Fruit fly (Drosophila melanogaster): Measurements from ENCODE around the gene CG32202.
A peak's percentile ranks its signal among the peaks of the same experiment; 100 is the strongest.

The CG32202 gene

dm6 chr3L:18633084-18633483 is 48.9 kb upstream of the CG32202 start:
- TF ChIP-seq Rel (GFP tag; optimal IDR thresholded peaks at IDR 0.05) (no peak), Rel (tag; optimal IDR thresholded peaks at IDR 0.05) (peak; percentile 55), Vsx2 (GFP tag; optimal IDR thresholded peaks at IDR 0.05; ENCODE audit: partially characterized antibody) (peak; percentile 17), pan (optimal IDR thresholded peaks at IDR 0.05) (no peak)

- TF ChIP-seq OdsH (GFP tag; optimal IDR thresholded peaks at IDR 0.05) (peak; percentile 11), Rel (GFP tag; optimal IDR thresholded peaks at IDR 0.05) (no peak), Rel (tag; optimal IDR thresholded peaks at IDR 0.05) (peak; percentile 91), Hnf4 (GFP tag; optimal IDR thresholded peaks at IDR 0.05) (no peak), Jra (GFP tag; optimal IDR thresholded peaks at IDR 0.05) (no peak), foxo (GFP tag; optimal IDR thresholded peaks at IDR 0.05) (peak in 1 of 2 experiments; percentile 2), CG32264 (GFP tag; optimal IDR thresholded peaks at IDR 0.05) (no peak), dl (GFP tag; optimal IDR thresholded peaks at IDR 0.05; ENCODE audit: insufficient read depth in 1 of 2, partially characterized antibody in 2 of 2) (peak in 1 of 2 experiments; percentile 50), pan (optimal IDR thresholded peaks at IDR 0.05) (peak; percentile 28), h (GFP tag; optimal IDR thresholded peaks at IDR 0.05) (peak; percentile 0), psq (GFP tag; optimal IDR thresholded peaks at IDR 0.05) (peak; percentile 9), sage (GFP tag; optimal IDR thresholded peaks at IDR 0.05) (no peak), Sp1 (GFP tag; optimal IDR thresholded peaks at IDR 0.05) (peak; percentile 13), brk (GFP tag; optimal IDR thresholded peaks at IDR 0.05) (no peak), ey (GFP tag; optimal IDR thresholded peaks at IDR 0.05) (no peak), rgr (GFP tag; optimal IDR thresholded peaks at IDR 0.05) (peak; percentile 3), tai (GFP tag; optimal IDR thresholded peaks at IDR 0.05) (no peak), dmrt93B (GFP tag; optimal IDR thresholded peaks at IDR 0.05) (no peak)
Observed at dm6 chr3L:18634792-18635471, 47.1 kb upstream of the CG32202 start.

dm6 chr3L:18636782-18637181 is 45.2 kb upstream of the CG32202 start:
- TF ChIP-seq Hnf4 (GFP tag; optimal IDR thresholded peaks at IDR 0.05): no peak
- no peak for TF ChIP-seq woc (GFP tag; optimal IDR thresholded peaks at IDR 0.05)
- no peak for TF ChIP-seq pan (optimal IDR thresholded peaks at IDR 0.05)
- TF ChIP-seq fru (GFP tag; optimal IDR thresholded peaks at IDR 0.05): no peak
- TF ChIP-seq tai (GFP tag; optimal IDR thresholded peaks at IDR 0.05): no peak
- no peak for TF ChIP-seq dmrt93B (GFP tag; optimal IDR thresholded peaks at IDR 0.05)

dm6 chr3L:18637348-18637747 is 44.6 kb upstream of the CG32202 start:
- no peak for TF ChIP-seq fru (GFP tag; optimal IDR thresholded peaks at IDR 0.05)
- TF ChIP-seq dsf (GFP tag; optimal IDR thresholded peaks at IDR 0.05; ENCODE audit: borderline replicate concordance): no peak
- TF ChIP-seq Rel (GFP tag; optimal IDR thresholded peaks at IDR 0.05): no peak
- TF ChIP-seq Rel (tag; optimal IDR thresholded peaks at IDR 0.05): no peak
- no peak for TF ChIP-seq Jra (GFP tag; optimal IDR thresholded peaks at IDR 0.05)
- no peak for TF ChIP-seq Hnf4 (GFP tag; optimal IDR thresholded peaks at IDR 0.05)
- no peak for TF ChIP-seq jim (GFP tag; optimal IDR thresholded peaks at IDR 0.05)
- no peak for TF ChIP-seq CrebA (GFP tag; optimal IDR thresholded peaks at IDR 0.05; ENCODE audit: borderline replicate concordance)
- TF ChIP-seq Abd-B (GFP tag; optimal IDR thresholded peaks at IDR 0.05): no peak
- TF ChIP-seq Mio (GFP tag; optimal IDR thresholded peaks at IDR 0.05): no peak

dm6 chr3L:18638043-18638442 is 43.9 kb upstream of the CG32202 start:
- no peak for TF ChIP-seq Hnf4 (GFP tag; optimal IDR thresholded peaks at IDR 0.05)
- no peak for TF ChIP-seq pan (optimal IDR thresholded peaks at IDR 0.05)
- TF ChIP-seq rgr (GFP tag; optimal IDR thresholded peaks at IDR 0.05): no peak
- no peak for TF ChIP-seq Rel (GFP tag; optimal IDR thresholded peaks at IDR 0.05)
- TF ChIP-seq Rel (tag; optimal IDR thresholded peaks at IDR 0.05): no peak
- no peak for TF ChIP-seq dsf (GFP tag; optimal IDR thresholded peaks at IDR 0.05; ENCODE audit: borderline replicate concordance)
- no peak for TF ChIP-seq Jra (GFP tag; optimal IDR thresholded peaks at IDR 0.05)
- TF ChIP-seq Hr83 (GFP tag; optimal IDR thresholded peaks at IDR 0.05; ENCODE audit: poor library complexity, severe bottlenecking): no peak
- TF ChIP-seq Vsx2 (GFP tag; optimal IDR thresholded peaks at IDR 0.05; ENCODE audit: partially characterized antibody): no peak
- no peak for TF ChIP-seq jim (GFP tag; optimal IDR thresholded peaks at IDR 0.05)
- no peak for TF ChIP-seq fru (GFP tag; optimal IDR thresholded peaks at IDR 0.05)
- TF ChIP-seq psq (GFP tag; optimal IDR thresholded peaks at IDR 0.05): no peak
- TF ChIP-seq ey (GFP tag; optimal IDR thresholded peaks at IDR 0.05): no peak

dm6 chr3L:18638487-18638886 is 43.5 kb upstream of the CG32202 start:
- TF ChIP-seq OdsH (GFP tag; optimal IDR thresholded peaks at IDR 0.05): no peak
- TF ChIP-seq HLH106 (tag; optimal IDR thresholded peaks at IDR 0.05): no peak
- TF ChIP-seq Mio (GFP tag; optimal IDR thresholded peaks at IDR 0.05): no peak
